Fruit fly (Drosophila melanogaster) whole organism, embryonic: ENCODE measurements around the gene CG43295.

Source experiments
- Atf3 ChIP-seq: fragments of 200-800 bp; sonication (Bioruptor generic); optimal IDR thresholded peaks from 3 replicates; lab custom pipeline; 2016; ENCODE audit warnings: missing biosample characterization, missing genetic modification characterization
- CG10959 ChIP-seq: fragments of 200-800 bp; sonication (Bioruptor generic); IDR thresholded peaks from 2 replicates; pipeline ENCODE4 v1.3.6; 2022; ENCODE audit warnings: missing biosample characterization, missing genetic modification characterization
- CG13287 ChIP-seq: fragments of 200-800 bp; sonication (Bioruptor generic); IDR thresholded peaks from 2 replicates; pipeline ENCODE4 v1.3.6; 2022; ENCODE audit warnings: missing biosample characterization, missing genetic modification characterization; ENCODE audit not compliant: partially characterized antibody
- CG14014 ChIP-seq: fragments of 200-800 bp; sonication (Bioruptor generic); IDR thresholded peaks from 2 replicates; pipeline ENCODE4 v1.3.6; 2022; ENCODE audit warnings: missing biosample characterization, missing genetic modification characterization
- CG15601 ChIP-seq: fragments of 200-800 bp; sonication (Bioruptor generic); optimal IDR thresholded peaks from 3 replicates; lab custom pipeline; 2019; ENCODE audit warnings: missing biosample characterization, mild to moderate bottlenecking, missing genetic modification characterization, moderate library complexity
- CG17385 ChIP-seq: fragments of 200-800 bp; sonication (Bioruptor generic); optimal IDR thresholded peaks from 3 replicates; lab custom pipeline; 2018; ENCODE audit warnings: missing biosample characterization, mild to moderate bottlenecking, missing genetic modification characterization
- CG18476 ChIP-seq: fragments of 200-800 bp; sonication (Bioruptor generic); optimal IDR thresholded peaks from 2 replicates; lab custom pipeline; 2016; ENCODE audit warnings: missing biosample characterization, mild to moderate bottlenecking, missing genetic modification characterization
- CG18599 ChIP-seq: fragments of 200-800 bp; sonication (Bioruptor generic); optimal IDR thresholded peaks from 3 replicates; lab custom pipeline; 2017; ENCODE audit warnings: missing biosample characterization, missing genetic modification characterization, mild to moderate bottlenecking, moderate library complexity, missing genetic modification reagents
- CG2116 ChIP-seq: fragments of 200-800 bp; sonication (Bioruptor generic); optimal IDR thresholded peaks from 3 replicates; lab custom pipeline; 2018; ENCODE audit warnings: missing biosample characterization, mild to moderate bottlenecking, missing genetic modification characterization
- CG30020 ChIP-seq: fragments of 200-800 bp; optimal IDR thresholded peaks from 2 replicates; lab custom pipeline; 2019; ENCODE audit warnings: missing biosample characterization, mild to moderate bottlenecking, missing genetic modification characterization, moderate library complexity
- CG34376 ChIP-seq: fragments of 200-800 bp; sonication (Bioruptor generic); optimal IDR thresholded peaks from 2 replicates; lab custom pipeline; 2018; ENCODE audit warnings: missing biosample characterization, mild to moderate bottlenecking, missing genetic modification characterization
- CG4282 ChIP-seq: fragments of 200-800 bp; sonication (Bioruptor generic); optimal IDR thresholded peaks from 2 replicates; lab custom pipeline; 2016; ENCODE audit warnings: missing biosample characterization, missing genetic modification characterization
- CG43689 ChIP-seq: fragments of 200-800 bp; sonication (Bioruptor generic); IDR thresholded peaks from 2 replicates; pipeline ENCODE4 v1.3.6; 2022; ENCODE audit warnings: missing biosample characterization, missing genetic modification characterization
- CG7372 ChIP-seq: fragments of 200-800 bp; sonication (Bioruptor generic); IDR thresholded peaks from 2 replicates; pipeline ENCODE4 v1.3.6; 2022; ENCODE audit warnings: missing biosample characterization, missing genetic modification characterization
- CG8281 ChIP-seq: fragments of 200-800 bp; sonication (Bioruptor generic); optimal IDR thresholded peaks from 2 replicates; lab custom pipeline; 2018; ENCODE audit warnings: missing biosample characterization, mild to moderate bottlenecking, missing genetic modification characterization, moderate library complexity
- Dip2 ChIP-seq: fragments of 200-800 bp; sonication (Bioruptor generic); IDR thresholded peaks from 2 replicates; pipeline ENCODE4 v1.3.6; 2022; ENCODE audit warnings: missing biosample characterization, missing genetic modification characterization
- Dp ChIP-seq: fragments of 200-800 bp; sonication (Bioruptor generic); optimal IDR thresholded peaks from 2 replicates; lab custom pipeline; 2018; ENCODE audit warnings: missing biosample characterization, mild to moderate bottlenecking, missing genetic modification characterization, moderate library complexity
- H15 ChIP-seq: fragments of 200-800 bp; sonication (Bioruptor generic); IDR thresholded peaks from 3 replicates; pipeline ENCODE4 v1.3.6; 2022; ENCODE audit warnings: missing biosample characterization, missing genetic modification characterization
- HLH54F ChIP-seq: fragments of 200-800 bp; sonication (Bioruptor generic); optimal IDR thresholded peaks from 3 replicates; lab custom pipeline; 2016; ENCODE audit warnings: missing biosample characterization, missing genetic modification characterization
- HLHmδ ChIP-seq: fragments of 200-800 bp; sonication (Bioruptor generic); optimal IDR thresholded peaks from 2 replicates; lab custom pipeline; 2018; ENCODE audit warnings: missing biosample characterization, mild to moderate bottlenecking, missing genetic modification characterization, moderate library complexity
- HmgZ ChIP-seq: fragments of 200-800 bp; sonication (Bioruptor generic); optimal IDR thresholded peaks from 2 replicates; lab custom pipeline; 2018; ENCODE audit warnings: missing biosample characterization, mild to moderate bottlenecking, missing genetic modification characterization
- Hmr ChIP-seq: fragments of 200-800 bp; sonication (Bioruptor generic); optimal IDR thresholded peaks from 3 replicates; lab custom pipeline; 2017; ENCODE audit warnings: mild to moderate bottlenecking, missing biosample characterization, missing genetic modification reagents, missing genetic modification characterization
- Hr3 ChIP-seq: fragments of 200-800 bp; sonication (Bioruptor generic); optimal IDR thresholded peaks from 3 replicates; lab custom pipeline; 2016; ENCODE audit warnings: missing biosample characterization, missing genetic modification characterization
- Hr51 ChIP-seq, 2 experiments: fragments of 200-800 bp; sonication (Bioruptor generic); optimal IDR thresholded peaks; 2 replicates in 1 of 2; 3 replicates in 1 of 2; lab custom pipeline; 2016 to 2018; ENCODE audit warnings: missing biosample characterization in 2 of 2, missing genetic modification characterization in 2 of 2, mild to moderate bottlenecking in 1 of 2, moderate library complexity in 1 of 2
- Lhr ChIP-seq: fragments of 200-800 bp; sonication (Bioruptor generic); optimal IDR thresholded peaks from 3 replicates; lab custom pipeline; 2017; ENCODE audit warnings: mild to moderate bottlenecking, missing biosample characterization, missing genetic modification reagents, missing genetic modification characterization
- MESR4 ChIP-seq: fragments of 200-800 bp; sonication (Bioruptor generic); optimal IDR thresholded peaks from 2 replicates; lab custom pipeline; 2018; ENCODE audit warnings: missing biosample characterization, mild to moderate bottlenecking, missing genetic modification characterization, moderate library complexity
- MTF-1 ChIP-seq: fragments of 200-800 bp; sonication (Bioruptor generic); optimal IDR thresholded peaks from 2 replicates; lab custom pipeline; 2018; ENCODE audit warnings: missing biosample characterization, mild to moderate bottlenecking, missing genetic modification characterization, borderline replicate concordance
- Med ChIP-seq: fragments of 200-800 bp; sonication (Bioruptor generic); peaks from one replicate; lab custom pipeline; 2016; ENCODE audit warnings: missing biosample characterization, missing genetic modification characterization, mild to moderate bottlenecking, inconsistent platforms, moderate library complexity
- Meics ChIP-seq: fragments of 200-800 bp; sonication (Bioruptor generic); optimal IDR thresholded peaks from 2 replicates; lab custom pipeline; 2017; ENCODE audit warnings: missing biosample characterization, mild to moderate bottlenecking, missing genetic modification characterization
- NC2β ChIP-seq: fragments of 200-800 bp; sonication (Bioruptor generic); optimal IDR thresholded peaks from 2 replicates; lab custom pipeline; 2016; ENCODE audit warnings: missing biosample characterization, missing genetic modification characterization
- Nf-YB ChIP-seq: fragments of 200-800 bp; sonication (Bioruptor generic); optimal IDR thresholded peaks from 3 replicates; lab custom pipeline; 2019; ENCODE audit warnings: missing biosample characterization, mild to moderate bottlenecking, missing genetic modification characterization, moderate library complexity
- NfI ChIP-seq: fragments of 200-800 bp; sonication (Bioruptor generic); optimal IDR thresholded peaks from 3 replicates; lab custom pipeline; 2018; ENCODE audit warnings: missing biosample characterization, mild to moderate bottlenecking, missing genetic modification characterization, moderate library complexity
- Oaz ChIP-seq: fragments of 200-800 bp; sonication (Bioruptor generic); IDR thresholded peaks from 2 replicates; pipeline ENCODE4 v1.3.6; 2022; ENCODE audit warnings: missing biosample characterization, missing genetic modification characterization
- Opbp ChIP-seq: fragments of 200-800 bp; sonication (Bioruptor generic); IDR thresholded peaks from 3 replicates; pipeline ENCODE4 v1.3.6; 2022; ENCODE audit warnings: missing biosample characterization, missing genetic modification characterization; ENCODE audit not compliant: partially characterized antibody
- Sox100B ChIP-seq: fragments of 200-800 bp; sonication (Bioruptor generic); optimal IDR thresholded peaks from 3 replicates; lab custom pipeline; 2018; ENCODE audit warnings: missing biosample characterization, mild to moderate bottlenecking, missing genetic modification characterization
- Ssrp ChIP-seq: fragments of 200-800 bp; sonication (Bioruptor generic); optimal IDR thresholded peaks from 2 replicates; lab custom pipeline; 2018; ENCODE audit warnings: missing biosample characterization, mild to moderate bottlenecking, missing genetic modification characterization, moderate library complexity
- cas ChIP-seq: fragments of 200-800 bp; sonication (Bioruptor generic); IDR thresholded peaks from 2 replicates; pipeline ENCODE4 v1.3.6; 2022; ENCODE audit warnings: missing biosample characterization, missing genetic modification characterization
- croc ChIP-seq: fragments of 200-800 bp; sonication (Bioruptor generic); conservative IDR thresholded peaks from 3 replicates; pipeline ENCODE4 v1.3.6; 2022; ENCODE audit warnings: missing biosample characterization, missing genetic modification characterization
- esg ChIP-seq: fragments of 200-800 bp; sonication (Bioruptor generic); conservative IDR thresholded peaks from 2 replicates; pipeline ENCODE4 v1.3.6; 2022; ENCODE audit warnings: missing biosample characterization, missing genetic modification characterization
- gt ChIP-seq: fragments of 200-800 bp; sonication (Bioruptor generic); IDR thresholded peaks from 2 replicates; pipeline ENCODE4 v1.3.6; 2022; ENCODE audit warnings: missing biosample characterization, missing genetic modification characterization
- kah ChIP-seq: fragments of 200-800 bp; sonication (Bioruptor generic); optimal IDR thresholded peaks from 2 replicates; lab custom pipeline; 2018; ENCODE audit warnings: missing biosample characterization, mild to moderate bottlenecking, missing genetic modification characterization
- pan ChIP-seq, 4 experiments: fragments of >200 bp in 3 of 4; fragments of 200-800 bp in 1 of 4; sonication (Bioruptor generic) in 1 of 4; optimal IDR thresholded peaks in 3 of 4; IDR thresholded peaks in 1 of 4; 2 replicates each; pipeline versions ENCODE4 v1.3.6 to Lab custom; 2017 to 2022; ENCODE audit warnings: missing biosample characterization in 2 of 4, missing genetic modification characterization in 2 of 4, mixed read lengths in 1 of 4
- phol ChIP-seq: fragments of 200-800 bp; sonication (Bioruptor generic); optimal IDR thresholded peaks from 3 replicates; lab custom pipeline; 2018; ENCODE audit warnings: missing biosample characterization, mild to moderate bottlenecking, missing genetic modification characterization, moderate library complexity
- schlank ChIP-seq: fragments of 200-800 bp; sonication (Bioruptor generic); optimal IDR thresholded peaks from 2 replicates; lab custom pipeline; 2018; ENCODE audit warnings: missing biosample characterization, mild to moderate bottlenecking, missing genetic modification characterization
- slou ChIP-seq: fragments of 200-800 bp; sonication (Bioruptor generic); optimal IDR thresholded peaks from 3 replicates; lab custom pipeline; 2016; ENCODE audit warnings: missing biosample characterization, missing genetic modification characterization
- trem ChIP-seq: fragments of 200-800 bp; optimal IDR thresholded peaks from 3 replicates; lab custom pipeline; 2019; ENCODE audit warnings: missing biosample characterization, mild to moderate bottlenecking, missing genetic modification characterization, moderate library complexity
- tup ChIP-seq: fragments of 200-800 bp; sonication (Bioruptor generic); optimal IDR thresholded peaks from 2 replicates; lab custom pipeline; 2016; ENCODE audit warnings: missing biosample characterization, mild to moderate bottlenecking, missing genetic modification characterization, moderate library complexity
- zf30C ChIP-seq: fragments of 200-800 bp; sonication (Bioruptor generic); optimal IDR thresholded peaks from 3 replicates; lab custom pipeline; 2018; ENCODE audit warnings: missing biosample characterization, mild to moderate bottlenecking, missing genetic modification characterization

Gene CG43295

DNA sequence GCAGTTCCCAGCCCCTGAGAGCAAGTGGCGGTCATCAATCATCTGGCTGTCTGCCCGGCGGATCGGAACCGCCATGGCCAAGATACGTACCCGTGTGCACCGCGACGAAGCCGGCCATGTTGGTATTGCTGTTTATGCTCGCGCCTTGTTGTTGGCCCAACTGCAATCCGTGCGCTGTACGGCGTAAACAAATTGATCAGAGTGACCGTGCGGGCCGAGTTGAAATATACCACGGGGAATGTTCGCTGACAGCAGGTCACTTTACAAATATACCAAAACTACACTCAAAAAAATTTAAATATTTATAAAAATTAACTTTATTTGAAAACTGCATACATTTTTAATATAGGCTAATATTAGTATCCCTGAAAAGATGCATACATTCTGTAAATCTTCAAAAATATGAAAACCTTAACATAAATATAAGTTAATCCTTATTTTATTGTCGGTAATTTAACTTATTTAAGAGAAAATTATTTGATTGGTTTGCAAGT lies 18.3 kb upstream of the CG43295 start, which contains the start of gene Tasp1 (continued):
- TF ChIP-seq gt (GFP tag; lab: Robert Waterston, UW) (no peak), CG8281 (tag; lab: Kevin White, UChicago) (peak; percentile 20), HLH54F (GFP tag; lab: Kevin White, UChicago) (no peak), Sox100B (GFP tag; lab: Kevin White, UChicago) (peak; percentile 54), phol (peak; percentile 77), CG15601 (tag; lab: Kevin White, UChicago) (peak; percentile 55), Hmr (peak; percentile 64), Hr51 (GFP tag; optimal IDR thresholded peaks at IDR 0.05; lab: Kevin White, UChicago) (peak in 1 of 2 experiments; percentile 4), HLHmδ (GFP tag; lab: Kevin White, UChicago) (peak; percentile 41), kah (peak; percentile 40), Lhr (GFP tag; lab: Kevin White, UChicago) (peak; percentile 49), Oaz (peak; percentile 51; the same call in 1 of the 2 replicates), croc (GFP tag; lab: Robert Waterston, UW) (0 out of 3 replicates have a peak, but pooled peaks have one; percentile 28), cas (GFP tag; lab: Robert Waterston, UW) (peak; percentile 71; the same call in 1 of the 2 replicates), NfI (GFP tag; lab: Kevin White, UChicago) (peak; percentile 45), CG4282 (GFP tag; lab: Kevin White, UChicago) (no peak), Nf-YB (GFP tag; lab: Kevin White, UChicago) (peak; percentile 25), zf30C (peak; percentile 96), CG43689 (no peak), H15 (GFP tag; lab: Robert Waterston, UW) (no peak), NC2β (GFP tag; lab: Kevin White, UChicago) (no peak), Dip2 (no peak), CG13287 (peak; percentile 46; the same call in 1 of the 2 replicates), trem (tag; lab: Kevin White, UChicago) (peak; percentile 63), CG17385 (GFP tag; lab: Kevin White, UChicago) (peak; percentile 7), Dp (GFP tag; lab: Kevin White, UChicago) (peak; percentile 25), tup (GFP tag; lab: Kevin White, UChicago) (peak; percentile 16), CG18476 (GFP tag; lab: Kevin White, UChicago) (peak; percentile 35), pan (optimal IDR thresholded peaks at IDR 0.05; lab: Kevin White, UChicago) (no peak), pan (GFP tag; optimal IDR thresholded peaks at IDR 0.05 in 1 of 2, IDR thresholded peaks at IDR 0.05 in 1 of 2) (peak in 1 of 2 experiments; percentile 87), esg (GFP tag; lab: Robert Waterston, UW) (peak; percentile 67), CG2116 (GFP tag; lab: Kevin White, UChicago) (peak; percentile 51), Meics (GFP tag; lab: Kevin White, UChicago) (peak; percentile 73), CG18599 (GFP tag; lab: Kevin White, UChicago) (peak; percentile 54), CG7372 (GFP tag; lab: Robert Waterston, UW) (peak; percentile 43; the same call in 1 of the 2 replicates), slou (GFP tag; lab: Kevin White, UChicago) (no peak), Opbp (GFP tag; lab: Robert Waterston, UW) (peak; percentile 56; the same call in 1 of the 3 replicates), MTF-1 (GFP tag; lab: Kevin White, UChicago) (peak; percentile 1), CG10959 (GFP tag; lab: Robert Waterston, UW) (0 out of 2 replicates have a peak, but pooled peaks have one; percentile 6), HmgZ (tag; lab: Kevin White, UChicago) (peak; percentile 50), Med (GFP tag; lab: Kevin White, UChicago) (peak; percentile 77), CG14014 (GFP tag; lab: Robert Waterston, UW) (peak; percentile 63; the same call in 1 of the 2 replicates), Atf3 (GFP tag; lab: Kevin White, UChicago) (no peak), CG34376 (GFP tag; lab: Kevin White, UChicago) (no peak), Hr3 (GFP tag; lab: Kevin White, UChicago) (peak; percentile 49), MESR4 (GFP tag; lab: Kevin White, UChicago) (peak; percentile 82), schlank (no peak), CG30020 (tag; lab: Kevin White, UChicago) (peak; percentile 26), Ssrp (tag; lab: Kevin White, UChicago) (peak; percentile 68)
